Worm (Caenorhabditis elegans) whole organism, late embryonic: ENCODE results near the gene F59B10.4.

Experiments used
- C38D4.7 ChIP-seq: fragments of 200-800 bp; sonication (Bioruptor generic); optimal IDR thresholded peaks from 2 replicates; lab custom pipeline; 2018; ENCODE audit warnings: mild to moderate bottlenecking, missing genetic modification characterization, moderate library complexity, missing compliant biosample characterization
- F13H6.1 ChIP-seq: sonication (generic microtip); optimal IDR thresholded peaks from 2 replicates; lab custom pipeline; 2016; ENCODE audit warnings: missing genetic modification characterization, missing compliant biosample characterization
- K02D7.2 ChIP-seq: sonication (generic microtip); optimal IDR thresholded peaks from 2 replicates; lab custom pipeline; 2017; ENCODE audit warnings: mild to moderate bottlenecking, missing genetic modification characterization, missing compliant biosample characterization
- K09A11.1 ChIP-seq: sonication (generic microtip); optimal IDR thresholded peaks from 2 replicates; lab custom pipeline; 2017; ENCODE audit warnings: antibody characterized with exemption, mild to moderate bottlenecking, missing genetic modification characterization, missing compliant biosample characterization; ENCODE audit not compliant: insufficient read depth
- ahr-1 ChIP-seq: sonication (generic microtip); optimal IDR thresholded peaks from 2 replicates; lab custom pipeline; 2016; ENCODE audit warnings: missing genetic modification characterization, missing compliant biosample characterization
- ceh-19 ChIP-seq: fragments of 200-800 bp; sonication (Bioruptor generic); optimal IDR thresholded peaks from 2 replicates; lab custom pipeline; 2018; ENCODE audit warnings: mild to moderate bottlenecking, missing genetic modification characterization, missing compliant biosample characterization
- ceh-2 ChIP-seq: sonication (generic microtip); optimal IDR thresholded peaks from 2 replicates; lab custom pipeline; 2016; ENCODE audit warnings: missing genotype, missing genetic modification characterization, missing compliant biosample characterization
- ceh-22 ChIP-seq: sonication (generic microtip); optimal IDR thresholded peaks from 2 replicates; lab custom pipeline; 2017; ENCODE audit warnings: missing biosample characterization, missing genetic modification characterization
- ceh-24 ChIP-seq: sonication (generic microtip); optimal IDR thresholded peaks from 2 replicates; lab custom pipeline; 2016; ENCODE audit warnings: mild to moderate bottlenecking, missing genetic modification characterization, missing compliant biosample characterization
- ceh-31 ChIP-seq: sonication (generic microtip); optimal IDR thresholded peaks from 2 replicates; lab custom pipeline; 2016; ENCODE audit warnings: missing genetic modification characterization, missing compliant biosample characterization
- ceh-6 ChIP-seq: fragments of 200-800 bp; sonication (Bioruptor generic); optimal IDR thresholded peaks from 2 replicates; lab custom pipeline; 2018; ENCODE audit warnings: mild to moderate bottlenecking, missing genetic modification characterization, missing compliant biosample characterization
- ceh-9 ChIP-seq: sonication (generic microtip); optimal IDR thresholded peaks from 2 replicates; lab custom pipeline; 2016; ENCODE audit warnings: mild to moderate bottlenecking, missing genetic modification characterization, inconsistent platforms, missing compliant biosample characterization
- dmd-4 ChIP-seq: sonication (generic microtip); optimal IDR thresholded peaks from 2 replicates; lab custom pipeline; 2016; ENCODE audit warnings: borderline replicate concordance, missing genetic modification characterization, missing compliant biosample characterization
- dve-1 ChIP-seq: sonication (generic microtip); optimal IDR thresholded peaks from 2 replicates; lab custom pipeline; 2017; ENCODE audit warnings: antibody characterized with exemption, mild to moderate bottlenecking, missing genetic modification characterization, missing compliant biosample characterization
- eyg-1 ChIP-seq: sonication (generic microtip); optimal IDR thresholded peaks from 2 replicates; lab custom pipeline; 2016; ENCODE audit warnings: missing genotype, missing genetic modification characterization, missing compliant biosample characterization
- hlh-30 ChIP-seq: sonication (generic microtip); optimal IDR thresholded peaks from 2 replicates; lab custom pipeline; 2017; ENCODE audit warnings: antibody characterized with exemption, missing genetic modification characterization, missing compliant biosample characterization; ENCODE audit not compliant: insufficient read depth
- mec-3 ChIP-seq: sonication (generic microtip); optimal IDR thresholded peaks from 2 replicates; lab custom pipeline; 2016; ENCODE audit warnings: borderline replicate concordance, missing genetic modification characterization, missing compliant biosample characterization
- nfya-1 ChIP-seq: sonication (generic microtip); optimal IDR thresholded peaks from 2 replicates; lab custom pipeline; 2017; ENCODE audit warnings: missing genetic modification characterization, mild to moderate bottlenecking, missing compliant biosample characterization, antibody characterized with exemption, moderate library complexity
- nhr-11 ChIP-seq: fragments of 150-350 bp; optimal IDR thresholded peaks from 2 replicates; lab custom pipeline; 2014; ENCODE audit warnings: missing biosample characterization, missing genetic modification characterization
- nhr-232 ChIP-seq: sonication (generic microtip); optimal IDR thresholded peaks from 2 replicates; lab custom pipeline; 2016; ENCODE audit warnings: missing genetic modification characterization, missing compliant biosample characterization
- npax-4 ChIP-seq: sonication (generic microtip); optimal IDR thresholded peaks from 2 replicates; lab custom pipeline; 2016; ENCODE audit warnings: missing genetic modification characterization, missing compliant biosample characterization
- pag-3 ChIP-seq: sonication (generic microtip); optimal IDR thresholded peaks from 2 replicates; lab custom pipeline; 2016; ENCODE audit warnings: missing compliant biosample characterization, missing genetic modification characterization, borderline replicate concordance
- pax-1 ChIP-seq: fragments of 150-350 bp; optimal IDR thresholded peaks from 2 replicates; lab custom pipeline; 2014; ENCODE audit warnings: missing biosample characterization, missing genetic modification characterization
- sdc-2 ChIP-seq: sonication (generic microtip); optimal IDR thresholded peaks from 2 replicates; lab custom pipeline; 2016; ENCODE audit warnings: missing genotype, missing genetic modification characterization, missing compliant biosample characterization
- sox-4 ChIP-seq: sonication (generic microtip); optimal IDR thresholded peaks from 2 replicates; lab custom pipeline; 2017; ENCODE audit warnings: mild to moderate bottlenecking, missing genetic modification characterization, inconsistent platforms, missing compliant biosample characterization
- unc-42 ChIP-seq: sonication (generic microtip); optimal IDR thresholded peaks from 2 replicates; lab custom pipeline; 2016; ENCODE audit warnings: missing genotype, missing genetic modification characterization, missing compliant biosample characterization
- unc-55 ChIP-seq: sonication (generic microtip); optimal IDR thresholded peaks from 2 replicates; lab custom pipeline; 2017; ENCODE audit warnings: missing biosample characterization, missing genetic modification reagents, missing genetic modification characterization
- unc-86 ChIP-seq: sonication (generic microtip); optimal IDR thresholded peaks from 2 replicates; lab custom pipeline; 2016; ENCODE audit warnings: missing genetic modification characterization, missing compliant biosample characterization

F59B10.4 gene

DNA sequence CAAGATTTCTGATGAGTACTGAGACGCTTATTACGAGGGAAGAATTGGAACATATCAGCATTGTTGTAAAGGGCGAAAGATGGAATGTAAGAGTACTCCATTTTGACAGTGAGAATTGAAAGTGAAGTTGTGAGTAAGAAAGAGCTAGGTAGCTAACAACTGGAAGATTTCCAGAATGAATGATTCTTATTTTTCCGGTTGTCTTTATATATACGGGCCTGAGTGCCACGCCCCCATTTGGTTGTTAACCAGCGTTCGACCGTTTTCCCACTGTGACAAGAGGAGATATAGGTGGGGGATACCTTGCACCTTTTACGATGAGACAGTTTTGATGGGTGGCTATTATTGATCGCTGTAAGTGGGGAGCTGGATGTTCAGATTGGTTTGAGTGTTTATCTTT lies 47.7 kb downstream of the F59B10.4 start, which contains the start of gene ZK666.1:
Gene ZK666.1, minus strand, starts transcription at position 101 of the 400 bp plus-strand sequence.
- TF ChIP-seq ceh-6 (GFP tag; lab: Kevin White, UChicago) = no peak
- no peak for TF ChIP-seq dve-1 (tag; lab: Kevin White, UChicago)
- no peak for TF ChIP-seq nhr-11
- TF ChIP-seq eyg-1 = no peak
- TF ChIP-seq pag-3 (tag; lab: Kevin White, UChicago) = no peak

DNA sequence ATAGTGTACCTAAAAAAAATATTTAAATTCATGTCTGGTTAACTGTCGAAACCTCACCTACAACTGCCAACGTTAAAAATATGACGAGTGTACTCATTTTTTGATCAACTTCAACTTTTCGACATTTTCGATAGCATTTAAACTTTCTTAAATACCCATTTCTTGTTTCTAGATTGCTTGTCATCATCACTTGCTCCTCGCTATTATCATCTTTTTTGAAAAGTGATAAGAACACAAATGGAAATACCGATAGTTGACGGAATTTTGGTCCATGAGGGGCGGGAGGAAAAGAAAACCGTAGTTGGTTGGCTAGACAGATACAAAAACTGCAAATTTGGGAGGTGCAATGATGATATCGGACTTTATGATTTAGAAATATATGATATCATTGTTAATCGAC lies 48.8 kb downstream of the F59B10.4 start, which contains the start of gene clec-143:
Gene clec-143, minus strand, starts transcription at position 139 of the 400 bp plus-strand sequence.
- TF ChIP-seq nhr-11 (no peak), nfya-1 (tag; lab: Kevin White, UChicago) (no peak), sox-4 (tag; lab: Kevin White, UChicago) (no peak), ceh-6 (GFP tag; lab: Kevin White, UChicago) (no peak), mec-3 (tag; lab: Kevin White, UChicago) (no peak), unc-55 (GFP tag; lab: Kevin White, UChicago) (no peak), ceh-24 (tag; lab: Kevin White, UChicago) (no peak), ceh-31 (no peak), unc-86 (tag; lab: Kevin White, UChicago) (no peak), ceh-9 (tag; lab: Kevin White, UChicago) (no peak), F13H6.1 (no peak), ceh-19 (GFP tag; lab: Kevin White, UChicago) (no peak), ceh-2 (no peak), sdc-2 (tag; lab: Kevin White, UChicago) (no peak)

DNA sequence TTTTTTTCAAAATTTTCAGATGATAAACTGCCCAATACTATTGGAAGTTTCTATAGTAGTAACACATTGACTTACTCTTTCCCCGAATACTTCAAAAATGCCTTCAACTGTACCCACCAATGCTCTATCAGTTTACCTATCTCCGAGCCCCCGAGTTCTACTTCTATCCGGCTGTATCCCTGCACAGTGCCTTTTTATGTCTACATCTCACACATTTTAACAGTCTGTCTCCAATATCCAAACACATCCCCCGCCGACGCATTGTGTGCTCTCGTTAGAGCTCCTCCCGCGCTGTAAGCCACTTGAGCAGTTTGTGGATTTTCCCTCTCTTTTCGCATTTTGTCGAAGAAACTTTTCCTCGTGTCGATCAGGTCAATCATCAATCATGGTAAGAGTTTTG lies 52.4 kb downstream of the F59B10.4 start, which contains the start of gene tnc-2:
Gene tnc-2, plus strand, starts transcription at position 301 of the 400 bp plus-strand sequence.
- TF ChIP-seq nhr-232 (tag; lab: Kevin White, UChicago) (no peak), unc-55 (GFP tag; lab: Kevin White, UChicago) (no peak), ceh-22 (tag; lab: Kevin White, UChicago) (no peak), pax-1 (tag; lab: Kevin White, UChicago) (no peak), K09A11.1 (no peak), C38D4.7 (GFP tag; lab: Kevin White, UChicago) (no peak), ahr-1 (tag; lab: Kevin White, UChicago) (no peak), K02D7.2 (tag; lab: Kevin White, UChicago) (no peak), ceh-2 (no peak), npax-4 (tag; lab: Kevin White, UChicago) (no peak), hlh-30 (tag; lab: Kevin White, UChicago) (no peak), dmd-4 (tag; lab: Kevin White, UChicago) (no peak), eyg-1 (no peak)

ce11 chrII:10464230-10464920 lies 54.5 kb downstream of the F59B10.4 start, which contains the start of the genes ZK673.6 and sdz-37:
Gene ZK673.6, minus strand, starts transcription at chrII:10464330.
Gene sdz-37, plus strand, starts transcription at chrII:10464870.
- TF ChIP-seq unc-42 (tag; lab: Kevin White, UChicago) = no peak
- no peak for TF ChIP-seq ceh-24 (tag; lab: Kevin White, UChicago)
- no peak for TF ChIP-seq F13H6.1
